Worm (Caenorhabditis elegans): Measurements from ENCODE around the gene hsp-17.

Gene hsp-17

ce11 chrV:8385879-8386530 lies at the start of gene hsp-17:
hsp-17 (minus strand) TSS chrV:8385929.
- no peak for TF ChIP-seq klf-2 (GFP tag; conservative IDR thresholded peaks at IDR 0.05)
- TF ChIP-seq ztf-29 (GFP tag; IDR thresholded peaks at IDR 0.05) = no peak
- TF ChIP-seq flt-1 (GFP tag; IDR thresholded peaks at IDR 0.05) = no peak
- no peak for TF ChIP-seq ztf-23 (GFP tag; IDR thresholded peaks at IDR 0.05)
- TF ChIP-seq ref-1 (GFP tag; conservative IDR thresholded peaks at IDR 0.05) = no peak
- TF ChIP-seq med-1 (GFP tag; optimal IDR thresholded peaks at IDR 0.05; ENCODE audit: insufficient read depth) = no peak
- TF ChIP-seq tab-1 (GFP tag; IDR thresholded peaks at IDR 0.05) = no peak
- no peak for TF ChIP-seq cog-1 (tag; optimal IDR thresholded peaks at IDR 0.05)
- TF ChIP-seq T22C8.4 (GFP tag; IDR thresholded peaks at IDR 0.05) = no peak

ce11 chrV:8435292-8435691 lies 49.6 kb upstream of the hsp-17 start:
- TF ChIP-seq flt-1 (GFP tag; IDR thresholded peaks at IDR 0.05) = no peak
- TF ChIP-seq ztf-29 (GFP tag; IDR thresholded peaks at IDR 0.05) = no peak
- TF ChIP-seq ztf-23 (GFP tag; IDR thresholded peaks at IDR 0.05) = no peak
- TF ChIP-seq cog-1 (tag; optimal IDR thresholded peaks at IDR 0.05) = no peak
- no peak for TF ChIP-seq med-1 (GFP tag; optimal IDR thresholded peaks at IDR 0.05; ENCODE audit: insufficient read depth)
- TF ChIP-seq klf-2 (GFP tag; conservative IDR thresholded peaks at IDR 0.05) = no peak
- no peak for TF ChIP-seq T22C8.4 (GFP tag; IDR thresholded peaks at IDR 0.05)
- TF ChIP-seq tab-1 (GFP tag; IDR thresholded peaks at IDR 0.05) = no peak
- TF ChIP-seq ref-1 (GFP tag; conservative IDR thresholded peaks at IDR 0.05) = no peak

ce11 chrV:8434400-8434827 lies 48.7 kb upstream of the hsp-17 start:
- no peak for TF ChIP-seq klf-2 (GFP tag; conservative IDR thresholded peaks at IDR 0.05)
- TF ChIP-seq ztf-23 (GFP tag; IDR thresholded peaks at IDR 0.05) = no peak
- TF ChIP-seq cog-1 (tag; optimal IDR thresholded peaks at IDR 0.05) = no peak
- no peak for TF ChIP-seq ref-1 (GFP tag; conservative IDR thresholded peaks at IDR 0.05)
- no peak for TF ChIP-seq flt-1 (GFP tag; IDR thresholded peaks at IDR 0.05)
- no peak for TF ChIP-seq tab-1 (GFP tag; IDR thresholded peaks at IDR 0.05)
- no peak for TF ChIP-seq T22C8.4 (GFP tag; IDR thresholded peaks at IDR 0.05)
- TF ChIP-seq med-1 (GFP tag; optimal IDR thresholded peaks at IDR 0.05; ENCODE audit: insufficient read depth) = no peak
- TF ChIP-seq ztf-29 (GFP tag; IDR thresholded peaks at IDR 0.05) = no peak

ce11 chrV:8431295-8431694 lies 45.6 kb upstream of the hsp-17 start:
- peak; percentile 72 for TF ChIP-seq T22C8.4 (GFP tag; IDR thresholded peaks at IDR 0.05)
- peak; percentile 83; the same call in 1 of the 2 replicates for TF ChIP-seq tab-1 (GFP tag; IDR thresholded peaks at IDR 0.05)
- peak; percentile 82 for TF ChIP-seq flt-1 (GFP tag; IDR thresholded peaks at IDR 0.05)
- peak; percentile 71 for TF ChIP-seq ref-1 (GFP tag; conservative IDR thresholded peaks at IDR 0.05)
- TF ChIP-seq ztf-23 (GFP tag; IDR thresholded peaks at IDR 0.05) = peak; percentile 70; the same call in 1 of the 2 replicates
- 0 out of 2 replicates have a peak, but pooled peaks have one; percentile 35 for TF ChIP-seq ztf-29 (GFP tag; IDR thresholded peaks at IDR 0.05)

ce11 chrV:8428585-8429414 lies 43.1 kb upstream of the hsp-17 start:
- TF ChIP-seq ztf-23 (GFP tag; IDR thresholded peaks at IDR 0.05) = no peak
- no peak for TF ChIP-seq ztf-29 (GFP tag; IDR thresholded peaks at IDR 0.05)
- TF ChIP-seq klf-2 (GFP tag; conservative IDR thresholded peaks at IDR 0.05) = no peak
- TF ChIP-seq ref-1 (GFP tag; conservative IDR thresholded peaks at IDR 0.05) = no peak
- TF ChIP-seq flt-1 (GFP tag; IDR thresholded peaks at IDR 0.05) = no peak
- TF ChIP-seq tab-1 (GFP tag; IDR thresholded peaks at IDR 0.05) = no peak
- no peak for TF ChIP-seq med-1 (GFP tag; optimal IDR thresholded peaks at IDR 0.05; ENCODE audit: insufficient read depth)
- no peak for TF ChIP-seq cog-1 (tag; optimal IDR thresholded peaks at IDR 0.05)
- TF ChIP-seq T22C8.4 (GFP tag; IDR thresholded peaks at IDR 0.05) = no peak

- no peak for TF ChIP-seq ztf-23 (GFP tag; IDR thresholded peaks at IDR 0.05)
- TF ChIP-seq flt-1 (GFP tag; IDR thresholded peaks at IDR 0.05) = no peak
- no peak for TF ChIP-seq ztf-29 (GFP tag; IDR thresholded peaks at IDR 0.05)
- no peak for TF ChIP-seq ref-1 (GFP tag; conservative IDR thresholded peaks at IDR 0.05)
- TF ChIP-seq tab-1 (GFP tag; IDR thresholded peaks at IDR 0.05) = no peak
- TF ChIP-seq T22C8.4 (GFP tag; IDR thresholded peaks at IDR 0.05) = no peak
- TF ChIP-seq cog-1 (tag; optimal IDR thresholded peaks at IDR 0.05) = no peak
- no peak for TF ChIP-seq med-1 (GFP tag; optimal IDR thresholded peaks at IDR 0.05; ENCODE audit: insufficient read depth)
- no peak for TF ChIP-seq klf-2 (GFP tag; conservative IDR thresholded peaks at IDR 0.05)
Observed at ce11 chrV:8426741-8427457, 41.2 kb upstream of the hsp-17 start.

ce11 chrV:8426210-8426609 lies 40.5 kb upstream of the hsp-17 start:
- no peak for TF ChIP-seq ztf-23 (GFP tag; IDR thresholded peaks at IDR 0.05)
- TF ChIP-seq flt-1 (GFP tag; IDR thresholded peaks at IDR 0.05) = no peak
- no peak for TF ChIP-seq T22C8.4 (GFP tag; IDR thresholded peaks at IDR 0.05)
- TF ChIP-seq klf-2 (GFP tag; conservative IDR thresholded peaks at IDR 0.05) = no peak
- no peak for TF ChIP-seq ztf-29 (GFP tag; IDR thresholded peaks at IDR 0.05)
- TF ChIP-seq med-1 (GFP tag; optimal IDR thresholded peaks at IDR 0.05; ENCODE audit: insufficient read depth) = no peak

ce11 chrV:8424840-8425814 lies 39.4 kb upstream of the hsp-17 start:
- no peak for TF ChIP-seq T22C8.4 (GFP tag; IDR thresholded peaks at IDR 0.05)
- TF ChIP-seq flt-1 (GFP tag; IDR thresholded peaks at IDR 0.05) = no peak
- TF ChIP-seq klf-2 (GFP tag; conservative IDR thresholded peaks at IDR 0.05) = no peak
- no peak for TF ChIP-seq med-1 (GFP tag; optimal IDR thresholded peaks at IDR 0.05; ENCODE audit: insufficient read depth)
- TF ChIP-seq tab-1 (GFP tag; IDR thresholded peaks at IDR 0.05) = no peak
- no peak for TF ChIP-seq ztf-23 (GFP tag; IDR thresholded peaks at IDR 0.05)
- TF ChIP-seq cog-1 (tag; optimal IDR thresholded peaks at IDR 0.05) = no peak
- no peak for TF ChIP-seq ref-1 (GFP tag; conservative IDR thresholded peaks at IDR 0.05)
- TF ChIP-seq ztf-29 (GFP tag; IDR thresholded peaks at IDR 0.05) = no peak
